Fruit fly (Drosophila melanogaster) whole organism, embryonic: ENCODE results near the gene GstD8.

Source experiments
- Ada2b ChIP-seq: fragments of 200-800 bp; sonication (Bioruptor generic); IDR thresholded peaks from 2 replicates; pipeline ENCODE4 v1.3.6; 2022; ENCODE audit warnings: missing biosample characterization, missing genetic modification characterization
- Adf1 ChIP-seq: fragments of 200-800 bp; sonication (Bioruptor generic); IDR thresholded peaks from 2 replicates; pipeline ENCODE4 v1.3.6; 2022; ENCODE audit warnings: missing biosample characterization, missing genetic modification characterization
- CG1024 ChIP-seq: fragments of 200-800 bp; sonication (Bioruptor generic); IDR thresholded peaks from 2 replicates; pipeline ENCODE4 v1.3.6; 2022; ENCODE audit warnings: missing biosample characterization, missing genetic modification characterization
- CG10267 ChIP-seq: fragments of 200-800 bp; sonication (Bioruptor generic); optimal IDR thresholded peaks from 2 replicates; lab custom pipeline; 2018; ENCODE audit warnings: missing biosample characterization, mild to moderate bottlenecking, missing genetic modification characterization, moderate library complexity
- CG10274 ChIP-seq: fragments of 200-800 bp; sonication (Bioruptor generic); optimal IDR thresholded peaks from 3 replicates; lab custom pipeline; 2017; ENCODE audit warnings: missing biosample characterization, mild to moderate bottlenecking, missing genetic modification characterization
- CG10321 ChIP-seq: fragments of 200-800 bp; sonication (Bioruptor generic); IDR thresholded peaks from 2 replicates; pipeline ENCODE4 v1.3.6; 2022; ENCODE audit warnings: missing biosample characterization, missing genetic modification characterization
- CG10565 ChIP-seq: fragments of 200-800 bp; sonication (Bioruptor generic); optimal IDR thresholded peaks from 3 replicates; lab custom pipeline; 2016; ENCODE audit warnings: missing biosample characterization, mild to moderate bottlenecking, missing genetic modification characterization
- CG12071 ChIP-seq: fragments of 200-800 bp; sonication (Bioruptor generic); optimal IDR thresholded peaks from 3 replicates; lab custom pipeline; 2018; ENCODE audit warnings: missing biosample characterization, mild to moderate bottlenecking, missing genetic modification characterization
- CG15696 ChIP-seq: fragments of 200-800 bp; sonication (Bioruptor generic); optimal IDR thresholded peaks from 2 replicates; lab custom pipeline; 2019; ENCODE audit warnings: missing biosample characterization, mild to moderate bottlenecking, missing genetic modification characterization, moderate library complexity
- CG1602 ChIP-seq: fragments of 200-800 bp; sonication (Bioruptor generic); optimal IDR thresholded peaks from 3 replicates; lab custom pipeline; 2016; ENCODE audit warnings: missing biosample characterization, missing genetic modification characterization
- CG17328 ChIP-seq: fragments of 200-800 bp; sonication (Bioruptor generic); IDR thresholded peaks from 2 replicates; pipeline ENCODE4 v1.3.6; 2022; ENCODE audit warnings: missing biosample characterization, missing genetic modification characterization
- CG18262 ChIP-seq: fragments of 200-800 bp; optimal IDR thresholded peaks from 3 replicates; lab custom pipeline; 2019; ENCODE audit warnings: missing biosample characterization, mild to moderate bottlenecking, missing genetic modification characterization, moderate library complexity
- CG1832 ChIP-seq: fragments of 200-800 bp; sonication (Bioruptor generic); optimal IDR thresholded peaks from 2 replicates; lab custom pipeline; 2017; ENCODE audit warnings: missing biosample characterization, mild to moderate bottlenecking, missing genetic modification characterization, inconsistent platforms
- CG3065 ChIP-seq: fragments of 200-800 bp; sonication (Bioruptor generic); optimal IDR thresholded peaks from 2 replicates; lab custom pipeline; 2016; ENCODE audit warnings: missing biosample characterization, missing genetic modification characterization
- CG32532 ChIP-seq: fragments of 200-800 bp; sonication (Bioruptor generic); IDR thresholded peaks from 2 replicates; pipeline ENCODE4 v1.3.6; 2022; ENCODE audit warnings: missing biosample characterization, missing genetic modification characterization
- CG32767 ChIP-seq: fragments of 200-800 bp; sonication (Bioruptor generic); IDR thresholded peaks from 2 replicates; pipeline ENCODE4 v1.3.6; 2022; ENCODE audit warnings: missing biosample characterization, missing genetic modification characterization
- CG3995 ChIP-seq: fragments of 200-800 bp; sonication (Bioruptor generic); optimal IDR thresholded peaks from 3 replicates; lab custom pipeline; 2016; ENCODE audit warnings: missing biosample characterization, missing genetic modification characterization
- CG4328 ChIP-seq: fragments of 200-800 bp; sonication (Bioruptor generic); optimal IDR thresholded peaks from 3 replicates; lab custom pipeline; 2017; ENCODE audit warnings: missing biosample characterization, missing genetic modification reagents, missing genetic modification characterization
- CG6683 ChIP-seq: fragments of 200-800 bp; sonication (Bioruptor generic); optimal IDR thresholded peaks from 2 replicates; lab custom pipeline; 2017; ENCODE audit warnings: missing biosample characterization, mild to moderate bottlenecking, missing genetic modification characterization, missing genetic modification reagents
- CG6689 ChIP-seq: fragments of 200-800 bp; sonication (Bioruptor generic); IDR thresholded peaks from 2 replicates; pipeline ENCODE4 v1.3.6; 2022; ENCODE audit warnings: missing biosample characterization, missing genetic modification characterization
- CG7556 ChIP-seq: fragments of 200-800 bp; sonication (Bioruptor generic); optimal IDR thresholded peaks from 2 replicates; lab custom pipeline; 2017; ENCODE audit warnings: missing biosample characterization, mild to moderate bottlenecking, missing genetic modification characterization
- CG7987 ChIP-seq: fragments of 200-800 bp; sonication (Bioruptor generic); optimal IDR thresholded peaks from 2 replicates; lab custom pipeline; 2018; ENCODE audit warnings: missing biosample characterization, mild to moderate bottlenecking, missing genetic modification characterization, moderate library complexity
- CG8089 ChIP-seq: fragments of 200-800 bp; sonication (Bioruptor generic); optimal IDR thresholded peaks from 3 replicates; lab custom pipeline; 2016; ENCODE audit warnings: missing biosample characterization, missing genetic modification characterization
- CG8388 ChIP-seq: fragments of 200-800 bp; sonication (Bioruptor generic); optimal IDR thresholded peaks from 2 replicates; lab custom pipeline; 2019; ENCODE audit warnings: missing biosample characterization, mild to moderate bottlenecking, missing genetic modification characterization, moderate library complexity
- Deaf1 ChIP-seq: fragments of 200-800 bp; optimal IDR thresholded peaks from 3 replicates; lab custom pipeline; 2019; ENCODE audit warnings: missing biosample characterization, mild to moderate bottlenecking, missing genetic modification characterization, moderate library complexity
- Dp ChIP-seq: fragments of 200-800 bp; sonication (Bioruptor generic); optimal IDR thresholded peaks from 2 replicates; lab custom pipeline; 2018; ENCODE audit warnings: missing biosample characterization, mild to moderate bottlenecking, missing genetic modification characterization, moderate library complexity
- Drgx ChIP-seq: fragments of 200-800 bp; sonication (Bioruptor generic); IDR thresholded peaks from 2 replicates; pipeline ENCODE4 v1.3.6; 2022; ENCODE audit warnings: missing biosample characterization, missing genetic modification characterization
- Mrtf ChIP-seq: fragments of 200-800 bp; sonication (Bioruptor generic); IDR thresholded peaks from 3 replicates; pipeline ENCODE4 v1.3.6; 2022; ENCODE audit warnings: missing biosample characterization, missing genetic modification characterization
- Myb ChIP-seq: fragments of 200-800 bp; sonication (Bioruptor generic); optimal IDR thresholded peaks from 2 replicates; lab custom pipeline; 2016; ENCODE audit warnings: missing biosample characterization, missing genetic modification characterization
- Nf-YB ChIP-seq: fragments of 200-800 bp; sonication (Bioruptor generic); optimal IDR thresholded peaks from 3 replicates; lab custom pipeline; 2019; ENCODE audit warnings: missing biosample characterization, mild to moderate bottlenecking, missing genetic modification characterization, moderate library complexity
- Nf-YC ChIP-seq: fragments of 200-800 bp; optimal IDR thresholded peaks from 3 replicates; lab custom pipeline; 2019; ENCODE audit warnings: missing biosample characterization, mild to moderate bottlenecking, missing genetic modification characterization, moderate library complexity
- Scr ChIP-seq: fragments of 200-800 bp; sonication (Bioruptor generic); IDR thresholded peaks from 2 replicates; pipeline ENCODE4 v1.3.6; 2022; ENCODE audit warnings: missing biosample characterization, missing genetic modification characterization; ENCODE audit not compliant: partially characterized antibody
- Sox102F ChIP-seq: fragments of 200-800 bp; sonication (Bioruptor generic); optimal IDR thresholded peaks from 2 replicates; lab custom pipeline; 2018; ENCODE audit warnings: missing biosample characterization, mild to moderate bottlenecking, missing genetic modification characterization, moderate library complexity
- YL-1 ChIP-seq: fragments of 200-800 bp; sonication (Bioruptor generic); optimal IDR thresholded peaks from 3 replicates; lab custom pipeline; 2017; ENCODE audit warnings: missing biosample characterization, mild to moderate bottlenecking, missing genetic modification characterization
- abd-A ChIP-seq: fragments of 200-800 bp; sonication (Bioruptor generic); optimal IDR thresholded peaks from 3 replicates; lab custom pipeline; 2019; ENCODE audit warnings: missing biosample characterization, mild to moderate bottlenecking, missing genetic modification characterization, moderate library complexity
- bbx ChIP-seq: fragments of 200-800 bp; sonication (Bioruptor generic); IDR thresholded peaks from 2 replicates; pipeline ENCODE4 v1.3.6; 2022; ENCODE audit warnings: missing biosample characterization, missing genetic modification characterization; ENCODE audit not compliant: partially characterized antibody
- dan ChIP-seq: fragments of 200-800 bp; sonication (Bioruptor generic); IDR thresholded peaks from 2 replicates; pipeline ENCODE4 v1.3.6; 2022; ENCODE audit warnings: missing biosample characterization, missing genetic modification characterization
- ewg ChIP-seq: fragments of 200-800 bp; sonication (Bioruptor generic); optimal IDR thresholded peaks from 3 replicates; lab custom pipeline; 2017; ENCODE audit warnings: mild to moderate bottlenecking, missing biosample characterization, missing genetic modification reagents, missing genetic modification characterization
- exex ChIP-seq: fragments of 200-800 bp; sonication (Bioruptor generic); optimal IDR thresholded peaks from 4 replicates; lab custom pipeline; 2018; ENCODE audit warnings: missing biosample characterization, mild to moderate bottlenecking, missing genetic modification characterization, moderate library complexity
- fd96Cb ChIP-seq: fragments of 200-800 bp; sonication (Bioruptor generic); optimal IDR thresholded peaks from 2 replicates; lab custom pipeline; 2018; ENCODE audit warnings: missing biosample characterization, mild to moderate bottlenecking, missing genetic modification characterization, moderate library complexity
- fru ChIP-seq: fragments of >200 bp; optimal IDR thresholded peaks from 2 replicates; lab custom pipeline; 2017
- gce ChIP-seq: fragments of 200-800 bp; sonication (Bioruptor generic); IDR thresholded peaks from 3 replicates; pipeline ENCODE4 v1.3.6; 2022; ENCODE audit warnings: missing biosample characterization, missing genetic modification characterization
- ind ChIP-seq: fragments of 200-800 bp; sonication (Bioruptor generic); optimal IDR thresholded peaks from 3 replicates; lab custom pipeline; 2016; ENCODE audit warnings: missing biosample characterization, missing genetic modification characterization
- lola ChIP-seq, 3 experiments: fragments of >200 bp in 2 of 3; fragments of 200-800 bp in 1 of 3; sonication (Bioruptor generic) in 1 of 3; optimal IDR thresholded peaks; 2 replicates each; lab custom pipeline; 2017 to 2019; ENCODE audit warnings: missing biosample characterization in 3 of 3, missing genetic modification characterization in 3 of 3, mild to moderate bottlenecking in 1 of 3, moderate library complexity in 1 of 3
- oc ChIP-seq: fragments of 200-800 bp; sonication (Bioruptor generic); optimal IDR thresholded peaks from 2 replicates; lab custom pipeline; 2018; ENCODE audit warnings: missing biosample characterization, mild to moderate bottlenecking, missing genetic modification characterization, moderate library complexity
- sens ChIP-seq: fragments of 200-800 bp; sonication (Bioruptor generic); peaks from one replicate; lab custom pipeline; 2016; ENCODE audit warnings: missing biosample characterization, missing genetic modification characterization

GstD8 gene

DNA sequence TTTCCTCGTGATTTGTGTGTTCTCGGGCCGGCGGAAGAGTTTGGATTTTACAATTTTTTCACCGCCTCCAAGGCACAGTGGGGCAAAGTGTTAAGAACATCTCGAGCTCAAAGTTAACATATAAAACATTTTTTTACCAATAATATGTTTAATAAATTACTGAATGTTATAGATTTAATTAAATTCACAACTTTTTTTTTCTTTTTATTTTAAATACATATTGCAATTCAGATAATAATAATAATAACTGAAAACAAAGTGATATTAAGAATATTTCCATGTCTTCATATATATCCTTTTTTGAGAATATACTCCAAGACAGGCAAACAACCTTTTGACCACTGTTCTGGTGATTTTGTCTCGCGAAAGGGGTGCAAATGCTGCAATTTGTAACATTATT is 33.8 kb upstream of the GstD8 start (continued):
- TF ChIP-seq CG7556 (GFP tag; lab: Kevin White, UChicago) (peak; percentile 14), CG10267 (tag; lab: Kevin White, UChicago) (peak; percentile 13), Scr (GFP tag; lab: Robert Waterston, UW) (no peak), fd96Cb (tag; lab: Kevin White, UChicago) (peak; percentile 23), Myb (GFP tag; lab: Kevin White, UChicago) (no peak), bbx (GFP tag; lab: Robert Waterston, UW) (no peak), CG10565 (GFP tag; lab: Kevin White, UChicago) (no peak), CG15696 (tag; lab: Kevin White, UChicago) (no peak), gce (GFP tag; lab: Robert Waterston, UW) (no peak), ind (GFP tag; lab: Kevin White, UChicago) (no peak), abd-A (tag; lab: Kevin White, UChicago) (no peak), CG1602 (GFP tag; lab: Kevin White, UChicago) (no peak), CG8388 (GFP tag; lab: Kevin White, UChicago) (no peak), CG3065 (no peak), Ada2b (GFP tag; lab: Robert Waterston, UW) (no peak), sens (GFP tag; lab: Kevin White, UChicago) (peak; percentile 30), Sox102F (peak; percentile 37), CG1024 (GFP tag; lab: Robert Waterston, UW) (no peak), Mrtf (GFP tag; lab: Robert Waterston, UW) (no peak), lola (GFP tag; optimal IDR thresholded peaks at IDR 0.05; lab: Kevin White, UChicago) (peak in 1 of 3 experiments; percentile 17), ewg (GFP tag; lab: Kevin White, UChicago) (no peak), CG10274 (GFP tag; lab: Kevin White, UChicago) (no peak), Dp (GFP tag; lab: Kevin White, UChicago) (no peak), CG6689 (GFP tag; lab: Robert Waterston, UW) (peak; percentile 48; the same call in 1 of the 2 replicates), CG10321 (GFP tag; lab: Robert Waterston, UW) (no peak), CG18262 (peak; percentile 60)

DNA sequence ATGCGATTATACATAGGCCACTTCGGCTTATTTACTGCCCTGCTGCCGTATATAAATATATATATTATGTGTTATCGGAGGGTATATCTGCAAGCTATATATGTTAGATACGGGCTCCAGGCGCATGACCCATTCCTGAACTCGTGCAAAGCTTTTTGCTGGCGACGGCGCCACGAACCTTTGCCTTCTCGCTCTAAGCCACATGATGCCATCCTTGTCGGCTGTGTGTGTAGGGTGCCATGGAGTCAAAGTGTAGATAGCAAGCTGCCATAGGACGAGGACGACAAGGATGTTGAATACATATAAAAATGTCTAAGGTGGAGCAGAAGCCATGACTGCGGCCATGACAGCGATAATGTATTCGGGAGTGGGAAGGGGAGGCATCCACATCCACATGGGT is 32.1 kb upstream of the GstD8 start:
- TF ChIP-seq CG32767 (GFP tag; lab: Robert Waterston, UW) (peak; percentile 29; the same call in 1 of the 2 replicates), sens (GFP tag; lab: Kevin White, UChicago) (peak; percentile 27), Adf1 (GFP tag; lab: Robert Waterston, UW) (0 out of 2 replicates have a peak, but pooled peaks have one; percentile 8), Nf-YB (GFP tag; lab: Kevin White, UChicago) (peak; percentile 78), Drgx (no peak), CG10321 (GFP tag; lab: Robert Waterston, UW) (peak; percentile 73), CG1832 (GFP tag; lab: Kevin White, UChicago) (peak; percentile 37), CG4328 (no peak), bbx (GFP tag; lab: Robert Waterston, UW) (no peak), oc (tag; lab: Kevin White, UChicago) (no peak), fru (lab: Kevin White, UChicago) (no peak), CG3995 (GFP tag; lab: Kevin White, UChicago) (no peak), CG12071 (GFP tag; lab: Kevin White, UChicago) (peak; percentile 20), CG8089 (GFP tag; lab: Kevin White, UChicago) (no peak), exex (tag; lab: Kevin White, UChicago) (no peak), CG7987 (no peak), Deaf1 (tag; lab: Kevin White, UChicago) (peak; percentile 84), dan (GFP tag; lab: Robert Waterston, UW) (no peak), ewg (GFP tag; lab: Kevin White, UChicago) (peak; percentile 74), CG6683 (GFP tag; lab: Kevin White, UChicago) (no peak), CG17328 (no peak), CG32532 (GFP tag; lab: Robert Waterston, UW) (0 out of 2 replicates have a peak, but pooled peaks have one; percentile 9), Nf-YC (peak; percentile 91), YL-1 (GFP tag; lab: Kevin White, UChicago) (no peak)
